Worm (Caenorhabditis elegans): Measurements from ENCODE around the gene EGAP2.1.

- no peak for TF ChIP-seq klf-2 (GFP tag; conservative IDR thresholded peaks at IDR 0.05)
- no peak for TF ChIP-seq tab-1 (GFP tag; IDR thresholded peaks at IDR 0.05)
- TF ChIP-seq flt-1 (GFP tag; IDR thresholded peaks at IDR 0.05), result peak; percentile 49; the same call in 1 of the 2 replicates
- no peak for TF ChIP-seq med-1 (GFP tag; optimal IDR thresholded peaks at IDR 0.05; ENCODE audit: insufficient read depth)
- TF ChIP-seq ztf-23 (GFP tag; IDR thresholded peaks at IDR 0.05), result no peak
- TF ChIP-seq T22C8.4 (GFP tag; IDR thresholded peaks at IDR 0.05), result 0 out of 2 replicates have a peak, but pooled peaks have one; percentile 34
Measured at ce11 chrII:5231111-5231510, at the start of gene EGAP2.1.

Measured in whole organism, midembryonic.